Worm (Caenorhabditis elegans) whole organism, L4/young adult: ENCODE data around the gene mtss-1.

Experiments used
- W03F9.2 ChIP-seq: fragments of 150-350 bp; optimal IDR thresholded peaks from 2 replicates; lab custom pipeline; 2014; ENCODE audit warnings: missing biosample characterization, missing genetic modification characterization
- dao-5 ChIP-seq: sonication (generic microtip); optimal IDR thresholded peaks from 2 replicates; lab custom pipeline; 2016; ENCODE audit warnings: missing genotype, missing genetic modification characterization, moderate library complexity, missing compliant biosample characterization
- him-1 ChIP-seq: sonication (generic microtip); optimal IDR thresholded peaks from 2 replicates; lab custom pipeline; 2016; ENCODE audit warnings: missing genotype, missing genetic modification reagents, missing genetic modification characterization, missing compliant biosample characterization

ce11 chrIII:8805815-8806214, 37.7 kb downstream of the mtss-1 start:
- TF ChIP-seq him-1 (tag; lab: Kevin White, UChicago) (no peak), dao-5 (no peak), W03F9.2 (no peak)
